Fruit fly (Drosophila melanogaster) whole organism: ENCODE data around the gene Pvf1.

Source experiments
- CG8478 ChIP-seq: fragments of >200 bp; optimal IDR thresholded peaks from 2 replicates; lab custom pipeline; 2018; ENCODE audit warnings: inconsistent platforms
- Dll ChIP-seq: fragments of >200 bp; optimal IDR thresholded peaks from 2 replicates; lab custom pipeline; 2017
- EcR ChIP-seq, 2 experiments: fragments of >200 bp; optimal IDR thresholded peaks; 2 replicates each; lab custom pipeline; 2017; ENCODE audit warnings: missing biosample characterization in 2 of 2, missing genetic modification characterization in 2 of 2, missing genetic modification reagents in 2 of 2
- pan ChIP-seq: fragments of >200 bp; optimal IDR thresholded peaks from 2 replicates; lab custom pipeline; 2017
- psq ChIP-seq: fragments of >200 bp; optimal IDR thresholded peaks from 2 replicates; lab custom pipeline; 2017
- usp ChIP-seq: fragments of >200 bp; optimal IDR thresholded peaks from 2 replicates; lab custom pipeline; 2017; ENCODE audit warnings: missing biosample characterization, missing genetic modification characterization, mixed read lengths

Gene Pvf1

dm6 chrX:18832371-18832852 lies at the start of gene Pvf1:
Gene Pvf1, plus strand, starts transcription at chrX:18832682.
- TF ChIP-seq EcR (GFP tag; optimal IDR thresholded peaks at IDR 0.05; lab: Kevin White, UChicago), result no peak
- TF ChIP-seq CG8478 (lab: Kevin White, UChicago), result no peak
- peak; percentile 52 for TF ChIP-seq pan (lab: Kevin White, UChicago)
- TF ChIP-seq Dll, result peak; percentile 93
- TF ChIP-seq psq, result no peak
- no peak for TF ChIP-seq usp (GFP tag; lab: Kevin White, UChicago)

- TF ChIP-seq psq (no peak), EcR (GFP tag; optimal IDR thresholded peaks at IDR 0.05; lab: Kevin White, UChicago) (no peak), CG8478 (lab: Kevin White, UChicago) (no peak), usp (GFP tag; lab: Kevin White, UChicago) (no peak), Dll (no peak), pan (lab: Kevin White, UChicago) (no peak)
These were observed 48.9 kb upstream of the Pvf1 start, which contains the start of gene CG18259 for dm6 chrX:18783417-18784123. Gene CG18259, minus strand, starts transcription at chrX:18783494.

dm6 chrX:18788143-18788745 lies 44.2 kb upstream of the Pvf1 start, which contains the start of the genes CG6961 and S6KL:
Gene CG6961, minus strand, starts transcription at chrX:18788210.
Gene S6KL, plus strand, starts transcription at chrX:18788464.
- TF ChIP-seq pan (lab: Kevin White, UChicago), result no peak

- no peak for TF ChIP-seq psq
- no peak for TF ChIP-seq pan (lab: Kevin White, UChicago)
- no peak for TF ChIP-seq Dll
- no peak for TF ChIP-seq EcR (GFP tag; optimal IDR thresholded peaks at IDR 0.05; lab: Kevin White, UChicago)
- TF ChIP-seq CG8478 (lab: Kevin White, UChicago), result no peak
- no peak for TF ChIP-seq usp (GFP tag; lab: Kevin White, UChicago)
These were observed 42.9 kb upstream of the Pvf1 start for dm6 chrX:18789353-18790210.

dm6 chrX:18791368-18791767 lies 41.1 kb upstream of the Pvf1 start, which contains the start of gene Atg101:
Gene Atg101, plus strand, starts transcription at chrX:18791668.
- TF ChIP-seq CG8478 (lab: Kevin White, UChicago) (no peak), EcR (GFP tag; optimal IDR thresholded peaks at IDR 0.05; lab: Kevin White, UChicago) (no peak), pan (lab: Kevin White, UChicago) (no peak), Dll (no peak), psq (no peak), usp (GFP tag; lab: Kevin White, UChicago) (no peak)

- TF ChIP-seq EcR (GFP tag; optimal IDR thresholded peaks at IDR 0.05; lab: Kevin White, UChicago), result no peak
- TF ChIP-seq CG8478 (lab: Kevin White, UChicago), result no peak
- TF ChIP-seq pan (lab: Kevin White, UChicago), result no peak
- TF ChIP-seq Dll, result no peak
- no peak for TF ChIP-seq psq
- TF ChIP-seq usp (GFP tag; lab: Kevin White, UChicago), result no peak
These were observed 34.9 kb upstream of the Pvf1 start, which contains the start of gene bnb for dm6 chrX:18797567-18797966. Gene bnb, minus strand, starts transcription at chrX:18797687.

- TF ChIP-seq psq, result no peak
- TF ChIP-seq usp (GFP tag; lab: Kevin White, UChicago), result no peak
- TF ChIP-seq EcR (GFP tag; optimal IDR thresholded peaks at IDR 0.05; lab: Kevin White, UChicago), result no peak
- no peak for TF ChIP-seq Dll
- TF ChIP-seq CG8478 (lab: Kevin White, UChicago), result no peak
- TF ChIP-seq pan (lab: Kevin White, UChicago), result no peak
These were observed 33.1 kb upstream of the Pvf1 start for dm6 chrX:18799307-18799855.

dm6 chrX:18800167-18800566 lies 32.3 kb upstream of the Pvf1 start:
- no peak for TF ChIP-seq usp (GFP tag; lab: Kevin White, UChicago)
- TF ChIP-seq Dll, result no peak
- no peak for TF ChIP-seq psq
- TF ChIP-seq pan (lab: Kevin White, UChicago), result no peak
- no peak for TF ChIP-seq CG8478 (lab: Kevin White, UChicago)
- no peak for TF ChIP-seq EcR (GFP tag; optimal IDR thresholded peaks at IDR 0.05; lab: Kevin White, UChicago)

dm6 chrX:18801293-18801692 lies 31.2 kb upstream of the Pvf1 start:
- peak in 1 of 2 experiments; percentile 52 for TF ChIP-seq EcR (GFP tag; optimal IDR thresholded peaks at IDR 0.05; lab: Kevin White, UChicago)
- TF ChIP-seq usp (GFP tag; lab: Kevin White, UChicago), result no peak

- TF ChIP-seq pan (lab: Kevin White, UChicago) (no peak), CG8478 (lab: Kevin White, UChicago) (no peak), Dll (no peak), EcR (GFP tag; optimal IDR thresholded peaks at IDR 0.05; lab: Kevin White, UChicago) (no peak), psq (no peak), usp (GFP tag; lab: Kevin White, UChicago) (no peak)
These were observed 27.4 kb upstream of the Pvf1 start for dm6 chrX:18805036-18805435.

dm6 chrX:18806365-18806764 lies 26.1 kb upstream of the Pvf1 start, which contains the start of gene CG7058:
Gene CG7058, plus strand, starts transcription at chrX:18806694.
- TF ChIP-seq pan (lab: Kevin White, UChicago), result no peak
- TF ChIP-seq usp (GFP tag; lab: Kevin White, UChicago), result no peak
- no peak for TF ChIP-seq CG8478 (lab: Kevin White, UChicago)
- TF ChIP-seq EcR (GFP tag; optimal IDR thresholded peaks at IDR 0.05; lab: Kevin White, UChicago), result no peak
- no peak for TF ChIP-seq psq
- no peak for TF ChIP-seq Dll
